Worm (Caenorhabditis elegans) whole organism, young adult: ENCODE results near the gene npr-5.
A peak's percentile ranks its signal among the peaks of the same experiment; 100 is the strongest.

Experiments used
- B0261.1 ChIP-seq: sonication (generic microtip); optimal IDR thresholded peaks from 2 replicates; lab custom pipeline; 2016; ENCODE audit warnings: mild to moderate bottlenecking, missing genetic modification characterization, moderate library complexity, missing compliant biosample characterization
- B0336.3 ChIP-seq: fragments of 200-800 bp; sonication (Bioruptor generic); IDR thresholded peaks from 2 replicates; pipeline ENCODE4 v1.3.6; 2022; ENCODE audit warnings: missing genetic modification characterization, missing compliant biosample characterization
- C17E4.6 ChIP-seq: fragments of 200-800 bp; sonication (Bioruptor generic); IDR thresholded peaks from 2 replicates; pipeline ENCODE4 v1.3.6; 2022; ENCODE audit warnings: missing genetic modification reagents, missing genetic modification characterization, missing compliant biosample characterization
- D2030.7 ChIP-seq: fragments of 200-800 bp; sonication (Bioruptor generic); IDR thresholded peaks from 2 replicates; pipeline ENCODE4 v1.3.6; 2022; ENCODE audit warnings: missing genetic modification reagents, missing genetic modification characterization, missing compliant biosample characterization
- F10E7.11 ChIP-seq: sonication (generic microtip); optimal IDR thresholded peaks from 2 replicates; lab custom pipeline; 2017; ENCODE audit warnings: mild to moderate bottlenecking, missing genetic modification characterization, moderate library complexity, missing compliant biosample characterization
- F55B11.4 ChIP-seq: sonication (generic microtip); optimal IDR thresholded peaks from 2 replicates; lab custom pipeline; 2016; ENCODE audit warnings: missing compliant biosample characterization, missing genetic modification characterization, borderline replicate concordance; ENCODE audit not compliant: insufficient read depth
- Y53F4B.3 ChIP-seq: fragments of 200-800 bp; sonication (Bioruptor generic); IDR thresholded peaks from 2 replicates; pipeline ENCODE4 v1.3.6; 2022; ENCODE audit warnings: missing genetic modification reagents, missing genetic modification characterization, missing compliant biosample characterization
- Y53G8AR.9 ChIP-seq: fragments of 200-800 bp; sonication (Bioruptor generic); conservative IDR thresholded peaks from 2 replicates; pipeline ENCODE4 v1.3.6; 2022; ENCODE audit warnings: missing genetic modification reagents, missing genetic modification characterization, missing compliant biosample characterization
- Y67H2A.10 ChIP-seq: fragments of 200-800 bp; sonication (Bioruptor generic); conservative IDR thresholded peaks from 2 replicates; pipeline ENCODE4 v1.3.6; 2022; ENCODE audit warnings: missing genetic modification reagents, missing genetic modification characterization, missing compliant biosample characterization
- Y95B8A.8 ChIP-seq: fragments of 200-800 bp; sonication (Bioruptor generic); IDR thresholded peaks from 2 replicates; pipeline ENCODE4 v1.3.6; 2022; ENCODE audit warnings: missing genetic modification reagents, missing genetic modification characterization, missing compliant biosample characterization
- attf-6 ChIP-seq: fragments of 200-800 bp; sonication (Bioruptor generic); IDR thresholded peaks from 2 replicates; pipeline ENCODE4 v1.3.6; 2022; ENCODE audit warnings: missing genetic modification reagents, missing genetic modification characterization, missing compliant biosample characterization
- bed-1 ChIP-seq: fragments of 200-800 bp; sonication (Bioruptor generic); IDR thresholded peaks from 2 replicates; pipeline ENCODE4 v1.3.6; 2022; ENCODE audit warnings: missing genetic modification reagents, missing genetic modification characterization, missing compliant biosample characterization
- ceh-100 ChIP-seq: fragments of 200-800 bp; sonication (Bioruptor generic); IDR thresholded peaks from 2 replicates; pipeline ENCODE4 v1.3.6; 2022; ENCODE audit warnings: missing genetic modification reagents, missing genetic modification characterization, missing compliant biosample characterization
- ceh-58 ChIP-seq: fragments of 200-800 bp; sonication (Bioruptor generic); IDR thresholded peaks from 2 replicates; pipeline ENCODE4 v1.3.6; 2022; ENCODE audit warnings: missing genetic modification characterization, missing compliant biosample characterization
- ceh-79 ChIP-seq: sonication (generic microtip); optimal IDR thresholded peaks from 2 replicates; lab custom pipeline; 2017; ENCODE audit warnings: mild to moderate bottlenecking, missing genetic modification characterization, missing compliant biosample characterization
- ceh-91 ChIP-seq: fragments of 200-800 bp; sonication (Bioruptor generic); IDR thresholded peaks from 2 replicates; pipeline ENCODE4 v1.3.6; 2022; ENCODE audit warnings: missing genetic modification reagents, missing genetic modification characterization, missing compliant biosample characterization
- efl-1 ChIP-seq: fragments of 150-350 bp; optimal IDR thresholded peaks from 2 replicates; lab custom pipeline; 2014; ENCODE audit warnings: missing biosample characterization, missing genetic modification reagents, missing genetic modification characterization
- egl-44 ChIP-seq: fragments of 200-800 bp; sonication (Bioruptor generic); IDR thresholded peaks from 2 replicates; pipeline ENCODE4 v1.3.6; 2022; ENCODE audit warnings: missing genetic modification reagents, missing genetic modification characterization, missing compliant biosample characterization
- him-1 ChIP-seq: sonication (generic microtip); optimal IDR thresholded peaks from 2 replicates; lab custom pipeline; 2016; ENCODE audit warnings: missing genotype, missing genetic modification reagents, missing genetic modification characterization, missing compliant biosample characterization
- hlh-12 ChIP-seq: sonication (generic microtip); optimal IDR thresholded peaks from 2 replicates; lab custom pipeline; 2016; ENCODE audit warnings: missing genetic modification characterization, missing compliant biosample characterization
- hrde-1 ChIP-seq: sonication (generic microtip); optimal IDR thresholded peaks from 2 replicates; lab custom pipeline; 2016; ENCODE audit warnings: missing genetic modification characterization, mild to moderate bottlenecking, missing compliant biosample characterization, moderate library complexity, missing genotype, missing genetic modification reagents, borderline replicate concordance
- hsf-1 ChIP-seq: fragments of 200-800 bp; sonication (Bioruptor generic); IDR thresholded peaks from 2 replicates; pipeline ENCODE4 v1.3.6; 2022; ENCODE audit warnings: missing genetic modification reagents, missing genetic modification characterization, missing compliant biosample characterization
- lag-1 ChIP-seq: fragments of 200-800 bp; sonication (Bioruptor generic); IDR thresholded peaks from 2 replicates; pipeline ENCODE4 v1.3.6; 2022; ENCODE audit warnings: missing genetic modification reagents, missing genetic modification characterization, missing compliant biosample characterization
- lin-35 ChIP-seq, 3 experiments: fragments of 150-350 bp in 2 of 3; sonication (generic microtip) in 1 of 3; optimal IDR thresholded peaks; 2 replicates each; lab custom pipeline; 2014 to 2018; ENCODE audit warnings: missing biosample characterization in 3 of 3, missing genetic modification characterization in 3 of 3, missing genetic modification reagents in 3 of 3
- mel-28 ChIP-seq: sonication (generic microtip); optimal IDR thresholded peaks from 2 replicates; lab custom pipeline; 2016; ENCODE audit warnings: borderline replicate concordance, mild to moderate bottlenecking, missing genetic modification characterization, missing compliant biosample characterization
- mes-4 ChIP-seq: sonication (generic microtip); optimal IDR thresholded peaks from 2 replicates; lab custom pipeline; 2016; ENCODE audit warnings: missing genotype, missing genetic modification characterization, missing compliant biosample characterization
- nfya-1 ChIP-seq: sonication (generic microtip); optimal IDR thresholded peaks from 2 replicates; lab custom pipeline; 2017; ENCODE audit warnings: antibody characterized with exemption, missing compliant biosample characterization, missing genetic modification characterization, borderline replicate concordance; ENCODE audit not compliant: insufficient read depth
- nhr-90 ChIP-seq: sonication (generic microtip); optimal IDR thresholded peaks from 2 replicates; lab custom pipeline; 2016; ENCODE audit warnings: missing genotype, mild to moderate bottlenecking, missing genetic modification characterization, missing compliant biosample characterization
- repo-1 ChIP-seq: sonication (generic microtip); optimal IDR thresholded peaks from 2 replicates; lab custom pipeline; 2017; ENCODE audit warnings: mild to moderate bottlenecking, missing genetic modification characterization, missing compliant biosample characterization
- tbp1 ChIP-seq: fragments of 200-800 bp; sonication (Bioruptor generic); optimal IDR thresholded peaks from 2 replicates; lab custom pipeline; 2018; ENCODE audit warnings: mild to moderate bottlenecking, missing genetic modification characterization, missing compliant biosample characterization
- zim-3 ChIP-seq: sonication (generic microtip); optimal IDR thresholded peaks from 2 replicates; lab custom pipeline; 2017; ENCODE audit warnings: mild to moderate bottlenecking, missing genetic modification characterization, moderate library complexity, missing compliant biosample characterization
- ztf-18 ChIP-seq: sonication (generic microtip); optimal IDR thresholded peaks from 2 replicates; lab custom pipeline; 2016; ENCODE audit warnings: missing genotype, mild to moderate bottlenecking, missing genetic modification characterization, missing compliant biosample characterization
- ztf-22 ChIP-seq: fragments of 200-800 bp; sonication (Bioruptor generic); optimal IDR thresholded peaks from 2 replicates; lab custom pipeline; 2018; ENCODE audit warnings: mild to moderate bottlenecking, missing genetic modification characterization, moderate library complexity, missing compliant biosample characterization
- ztf-26 ChIP-seq: sonication (generic microtip); optimal IDR thresholded peaks from 2 replicates; lab custom pipeline; 2017; ENCODE audit warnings: missing genetic modification characterization, missing compliant biosample characterization
- ztf-3 ChIP-seq: fragments of 200-800 bp; sonication (Bioruptor generic); optimal IDR thresholded peaks from 2 replicates; lab custom pipeline; 2018; ENCODE audit warnings: mild to moderate bottlenecking, missing genetic modification characterization, missing compliant biosample characterization

npr-5 gene

ce11 chrV:260334-260733, 21.2 kb downstream of the npr-5 start:
- TF ChIP-seq mel-28 (tag; lab: Kevin White, UChicago) (no peak), B0336.3 (GFP tag; lab: Robert Waterston, UW) (0 out of 2 replicates have a peak, but pooled peaks have one; percentile 19)

ce11 chrV:258730-259129, 22.8 kb downstream of the npr-5 start, which contains the start of gene nhr-204:
nhr-204 (minus strand) TSS chrV:258830.
- TF ChIP-seq lin-35 (GFP tag; optimal IDR thresholded peaks at IDR 0.05; lab: Kevin White, UChicago) = no peak
- TF ChIP-seq Y53G8AR.9 = no peak
- TF ChIP-seq attf-6 (GFP tag; lab: Robert Waterston, UW) = no peak
- TF ChIP-seq mes-4 = no peak
- no peak for TF ChIP-seq ztf-26 (tag; lab: Kevin White, UChicago)
- no peak for TF ChIP-seq Y67H2A.10 (GFP tag; lab: Robert Waterston, UW)
- TF ChIP-seq egl-44 = no peak
- TF ChIP-seq mel-28 (tag; lab: Kevin White, UChicago) = no peak

ce11 chrV:254591-254990, 26.9 kb downstream of the npr-5 start, which contains the start of gene str-121:
str-121 (minus strand) TSS chrV:254691.
- TF ChIP-seq B0261.1 (tag; lab: Kevin White, UChicago) (no peak), efl-1 (GFP tag; lab: Kevin White, UChicago) (no peak), repo-1 (tag; lab: Kevin White, UChicago) (no peak), ztf-22 (GFP tag; lab: Kevin White, UChicago) (no peak), hsf-1 (GFP tag; lab: Robert Waterston, UW) (no peak), nfya-1 (tag; lab: Kevin White, UChicago) (no peak), D2030.7 (GFP tag; lab: Robert Waterston, UW) (no peak), Y95B8A.8 (no peak), Y53F4B.3 (GFP tag; lab: Robert Waterston, UW) (no peak), him-1 (tag; lab: Kevin White, UChicago) (no peak)
- TF ChIP-seq, all 124 proteins: peak for 0

- TF ChIP-seq hrde-1 (no peak), ceh-100 (no peak), ztf-18 (no peak), hlh-12 (tag; lab: Kevin White, UChicago) (no peak), nhr-90 (tag; lab: Kevin White, UChicago) (no peak), tbp1 (GFP tag; lab: Kevin White, UChicago) (no peak), lag-1 (GFP tag; lab: Robert Waterston, UW) (no peak), ceh-58 (GFP tag; lab: Robert Waterston, UW) (no peak)
These were observed 29.9 kb downstream of the npr-5 start, which contains the start of gene oac-39 for ce11 chrV:251652-252051. oac-39 (minus strand) TSS chrV:251752.

ce11 chrV:248636-249035, 32.9 kb downstream of the npr-5 start:
- TF ChIP-seq C17E4.6 (GFP tag; lab: Robert Waterston, UW) (no peak), ceh-79 (tag; lab: Kevin White, UChicago) (no peak), F10E7.11 (no peak)

- TF ChIP-seq ztf-3 (GFP tag; lab: Kevin White, UChicago) (no peak), ceh-91 (GFP tag; lab: Robert Waterston, UW) (no peak), bed-1 (GFP tag; lab: Robert Waterston, UW) (no peak), B0261.1 (tag; lab: Kevin White, UChicago) (no peak), F55B11.4 (no peak), zim-3 (tag; lab: Kevin White, UChicago) (no peak), Y67H2A.10 (GFP tag; lab: Robert Waterston, UW) (no peak)
These were observed 33.9 kb downstream of the npr-5 start for ce11 chrV:247576-247975.
